Fruit fly (Drosophila melanogaster) whole organism, embryonic: ENCODE measurements around the gene CG5515.
A peak's percentile ranks its signal among the peaks of the same experiment; 100 is the strongest.

Experiments
- Bdp1 ChIP-seq: fragments of 200-800 bp; sonication (Bioruptor generic); optimal IDR thresholded peaks from 3 replicates; lab custom pipeline; 2016; ENCODE audit warnings: missing biosample characterization, missing genetic modification characterization
- CG10959 ChIP-seq: fragments of 200-800 bp; sonication (Bioruptor generic); IDR thresholded peaks from 2 replicates; pipeline ENCODE4 v1.3.6; 2022; ENCODE audit warnings: missing biosample characterization, missing genetic modification characterization
- CG12155 ChIP-seq: fragments of 200-800 bp; sonication (Bioruptor generic); optimal IDR thresholded peaks from 3 replicates; lab custom pipeline; 2016; ENCODE audit warnings: missing biosample characterization, missing genetic modification characterization
- CG13296 ChIP-seq: fragments of 200-800 bp; sonication (Bioruptor generic); optimal IDR thresholded peaks from 3 replicates; lab custom pipeline; 2018; ENCODE audit warnings: missing biosample characterization, mild to moderate bottlenecking, missing genetic modification characterization
- CG14860 ChIP-seq: fragments of 200-800 bp; sonication (Bioruptor generic); IDR thresholded peaks from 3 replicates; pipeline ENCODE4 v1.3.6; 2022; ENCODE audit warnings: missing biosample characterization, missing genetic modification characterization; ENCODE audit not compliant: partially characterized antibody
- CG15073 ChIP-seq: fragments of 200-800 bp; sonication (Bioruptor generic); optimal IDR thresholded peaks from 2 replicates; lab custom pipeline; 2016; ENCODE audit warnings: missing biosample characterization, missing genetic modification characterization
- CG1602 ChIP-seq: fragments of 200-800 bp; sonication (Bioruptor generic); optimal IDR thresholded peaks from 3 replicates; lab custom pipeline; 2016; ENCODE audit warnings: missing biosample characterization, missing genetic modification characterization
- CG1603 ChIP-seq: fragments of 200-800 bp; sonication (Bioruptor generic); optimal IDR thresholded peaks from 2 replicates; lab custom pipeline; 2019; ENCODE audit warnings: missing biosample characterization, mild to moderate bottlenecking, missing genetic modification characterization, moderate library complexity
- CG17829 ChIP-seq: fragments of 200-800 bp; optimal IDR thresholded peaks from 2 replicates; lab custom pipeline; 2019; ENCODE audit warnings: missing biosample characterization, mild to moderate bottlenecking, missing genetic modification characterization, moderate library complexity
- CG18011 ChIP-seq: fragments of 200-800 bp; sonication (Bioruptor generic); optimal IDR thresholded peaks from 2 replicates; lab custom pipeline; 2017; ENCODE audit warnings: missing biosample characterization, missing genetic modification characterization, mild to moderate bottlenecking, moderate library complexity, missing genotype
- CG18619 ChIP-seq: fragments of 200-800 bp; sonication (Bioruptor generic); optimal IDR thresholded peaks from 3 replicates; lab custom pipeline; 2017; ENCODE audit warnings: missing biosample characterization, mild to moderate bottlenecking, missing genetic modification characterization
- CG2678 ChIP-seq: fragments of 200-800 bp; sonication (Bioruptor generic); optimal IDR thresholded peaks from 3 replicates; lab custom pipeline; 2019; ENCODE audit warnings: missing biosample characterization, mild to moderate bottlenecking, missing genetic modification characterization, moderate library complexity
- CG3281 ChIP-seq: fragments of 200-800 bp; sonication (Bioruptor generic); optimal IDR thresholded peaks from 3 replicates; lab custom pipeline; 2017; ENCODE audit warnings: missing biosample characterization, mild to moderate bottlenecking, missing genetic modification characterization
- CG34376 ChIP-seq: fragments of 200-800 bp; sonication (Bioruptor generic); optimal IDR thresholded peaks from 2 replicates; lab custom pipeline; 2018; ENCODE audit warnings: missing biosample characterization, mild to moderate bottlenecking, missing genetic modification characterization
- CG4328 ChIP-seq: fragments of 200-800 bp; sonication (Bioruptor generic); optimal IDR thresholded peaks from 3 replicates; lab custom pipeline; 2017; ENCODE audit warnings: missing biosample characterization, missing genetic modification reagents, missing genetic modification characterization
- CG4707 ChIP-seq: fragments of 200-800 bp; sonication (Bioruptor generic); optimal IDR thresholded peaks from 2 replicates; lab custom pipeline; 2018; ENCODE audit warnings: missing biosample characterization, mild to moderate bottlenecking, missing genetic modification characterization, moderate library complexity
- CG4854 ChIP-seq: fragments of 200-800 bp; sonication (Bioruptor generic); optimal IDR thresholded peaks from 2 replicates; lab custom pipeline; 2016; ENCODE audit warnings: missing biosample characterization, missing genetic modification characterization, inconsistent platforms
- CG6254 ChIP-seq: fragments of 200-800 bp; sonication (Bioruptor generic); optimal IDR thresholded peaks from 3 replicates; lab custom pipeline; 2017; ENCODE audit warnings: mild to moderate bottlenecking, missing biosample characterization, missing genetic modification reagents, missing genetic modification characterization
- CG6765 ChIP-seq: fragments of 200-800 bp; sonication (Bioruptor generic); optimal IDR thresholded peaks from 3 replicates; lab custom pipeline; 2017; ENCODE audit warnings: missing biosample characterization, mild to moderate bottlenecking, missing genetic modification characterization
- CG7357 ChIP-seq: fragments of 200-800 bp; sonication (Bioruptor generic); IDR thresholded peaks from 3 replicates; pipeline ENCODE4 v1.3.6; 2022; ENCODE audit warnings: missing biosample characterization, missing genetic modification characterization
- CTCF ChIP-seq: fragments of 200-800 bp; sonication (Bioruptor generic); optimal IDR thresholded peaks from 2 replicates; lab custom pipeline; 2017; ENCODE audit warnings: missing biosample characterization, mild to moderate bottlenecking, missing genetic modification characterization, moderate library complexity
- D19B ChIP-seq: fragments of 200-800 bp; sonication (Bioruptor generic); optimal IDR thresholded peaks from 2 replicates; lab custom pipeline; 2017; ENCODE audit warnings: missing biosample characterization, mild to moderate bottlenecking, missing genetic modification characterization
- Doc2 ChIP-seq: fragments of 200-800 bp; sonication (Bioruptor generic); IDR thresholded peaks from 2 replicates; pipeline ENCODE4 v1.3.6; 2022; ENCODE audit warnings: missing biosample characterization, missing genetic modification characterization
- Ets97D ChIP-seq: fragments of 200-800 bp; sonication (Bioruptor generic); optimal IDR thresholded peaks from 3 replicates; lab custom pipeline; 2016; ENCODE audit warnings: missing biosample characterization, missing genetic modification characterization
- Hand ChIP-seq: fragments of 200-800 bp; sonication (Bioruptor generic); optimal IDR thresholded peaks from 2 replicates; lab custom pipeline; 2017; ENCODE audit warnings: mild to moderate bottlenecking, missing biosample characterization, missing genetic modification reagents, missing genetic modification characterization
- Lim3 ChIP-seq: fragments of 200-800 bp; sonication (Bioruptor generic); IDR thresholded peaks from 2 replicates; pipeline ENCODE4 v1.3.6; 2022; ENCODE audit warnings: missing biosample characterization, missing genetic modification characterization
- Max ChIP-seq: fragments of 200-800 bp; sonication (Bioruptor generic); optimal IDR thresholded peaks from 2 replicates; lab custom pipeline; 2016; ENCODE audit warnings: missing biosample characterization, mild to moderate bottlenecking, missing genetic modification characterization
- NC2β ChIP-seq: fragments of 200-800 bp; sonication (Bioruptor generic); optimal IDR thresholded peaks from 2 replicates; lab custom pipeline; 2016; ENCODE audit warnings: missing biosample characterization, missing genetic modification characterization
- Nf-YA ChIP-seq: fragments of 200-800 bp; sonication (Bioruptor generic); IDR thresholded peaks from 2 replicates; pipeline ENCODE4 v1.3.6; 2022; ENCODE audit warnings: missing biosample characterization, missing genetic modification characterization
- bbx ChIP-seq: fragments of 200-800 bp; sonication (Bioruptor generic); IDR thresholded peaks from 2 replicates; pipeline ENCODE4 v1.3.6; 2022; ENCODE audit warnings: missing biosample characterization, missing genetic modification characterization; ENCODE audit not compliant: partially characterized antibody
- ci ChIP-seq: fragments of 200-800 bp; sonication (Bioruptor generic); IDR thresholded peaks from 3 replicates; pipeline ENCODE4 v1.3.6; 2022; ENCODE audit warnings: missing biosample characterization, missing genetic modification characterization
- crp ChIP-seq, 2 experiments: fragments of 200-800 bp; sonication (Bioruptor generic); optimal IDR thresholded peaks; 2 replicates in 1 of 2; 3 replicates in 1 of 2; lab custom pipeline; 2017; ENCODE audit warnings: missing biosample characterization in 2 of 2, missing genetic modification characterization in 2 of 2, mild to moderate bottlenecking in 1 of 2, moderate library complexity in 1 of 2
- dpn ChIP-seq, 2 experiments: fragments of 200-800 bp; sonication (Bioruptor generic); optimal IDR thresholded peaks; 3 replicates each; lab custom pipeline; 2016; ENCODE audit warnings: missing biosample characterization in 2 of 2, missing genetic modification characterization in 2 of 2
- ftz-f1 ChIP-seq: fragments of 200-800 bp; sonication (Bioruptor generic); optimal IDR thresholded peaks from 2 replicates; lab custom pipeline; 2016; ENCODE audit warnings: missing biosample characterization, missing genetic modification characterization
- gro ChIP-seq: fragments of 200-800 bp; sonication (Bioruptor generic); optimal IDR thresholded peaks from 2 replicates; lab custom pipeline; 2016; ENCODE audit warnings: missing biosample characterization, missing genetic modification characterization
- insv ChIP-seq, 2 experiments: fragments of 200-800 bp; sonication (Bioruptor generic); optimal IDR thresholded peaks; 3 replicates each; lab custom pipeline; 2016 to 2018; ENCODE audit warnings: missing biosample characterization in 2 of 2, missing genetic modification characterization in 2 of 2
- maf-S ChIP-seq: fragments of 200-800 bp; sonication (Bioruptor generic); optimal IDR thresholded peaks from 2 replicates; lab custom pipeline; 2016; ENCODE audit warnings: missing biosample characterization, missing genetic modification characterization
- mirr ChIP-seq: fragments of 200-800 bp; sonication (Bioruptor generic); optimal IDR thresholded peaks from 3 replicates; lab custom pipeline; 2018; ENCODE audit warnings: missing biosample characterization, mild to moderate bottlenecking, missing genetic modification characterization
- nerfin-1 ChIP-seq: fragments of 200-800 bp; sonication (Bioruptor generic); optimal IDR thresholded peaks from 3 replicates; lab custom pipeline; 2019; ENCODE audit warnings: missing biosample characterization, mild to moderate bottlenecking, missing genetic modification characterization, moderate library complexity
- pan ChIP-seq, 4 experiments: fragments of >200 bp in 3 of 4; fragments of 200-800 bp in 1 of 4; sonication (Bioruptor generic) in 1 of 4; optimal IDR thresholded peaks in 3 of 4; IDR thresholded peaks in 1 of 4; 2 replicates each; pipeline versions ENCODE4 v1.3.6 to Lab custom; 2017 to 2022; ENCODE audit warnings: missing biosample characterization in 2 of 4, missing genetic modification characterization in 2 of 4, mixed read lengths in 1 of 4
- pho ChIP-seq: fragments of 200-800 bp; sonication (Bioruptor generic); optimal IDR thresholded peaks from 2 replicates; lab custom pipeline; 2016; ENCODE audit warnings: missing biosample characterization, missing genetic modification characterization
- ranshi ChIP-seq: fragments of 200-800 bp; sonication (Bioruptor generic); IDR thresholded peaks from 2 replicates; pipeline ENCODE4 v1.3.6; 2022; ENCODE audit warnings: missing biosample characterization, missing genetic modification characterization
- rib ChIP-seq: fragments of 200-800 bp; sonication (Bioruptor generic); IDR thresholded peaks from 2 replicates; pipeline ENCODE4 v1.3.6; 2022; ENCODE audit warnings: missing biosample characterization, missing genetic modification characterization
- salm ChIP-seq: fragments of 200-800 bp; sonication (Bioruptor generic); optimal IDR thresholded peaks from 2 replicates; lab custom pipeline; 2018; ENCODE audit warnings: missing biosample characterization, mild to moderate bottlenecking, missing genetic modification characterization
- sima ChIP-seq: fragments of 200-800 bp; sonication (Bioruptor generic); optimal IDR thresholded peaks from 2 replicates; lab custom pipeline; 2016; ENCODE audit warnings: missing biosample characterization, missing genetic modification characterization
- so ChIP-seq: fragments of 200-800 bp; sonication (Bioruptor generic); IDR thresholded peaks from 3 replicates; pipeline ENCODE4 v1.3.6; 2022; ENCODE audit warnings: missing biosample characterization, missing genetic modification characterization
- stc ChIP-seq: fragments of 200-800 bp; sonication (Bioruptor generic); IDR thresholded peaks from 2 replicates; pipeline ENCODE4 v1.3.6; 2022; ENCODE audit warnings: missing biosample characterization, missing genetic modification characterization
- tna ChIP-seq: fragments of 200-800 bp; sonication (Bioruptor generic); IDR thresholded peaks from 2 replicates; pipeline ENCODE4 v1.3.6; 2022; ENCODE audit warnings: missing biosample characterization, missing genetic modification characterization; ENCODE audit not compliant: partially characterized antibody
- wek ChIP-seq: fragments of 200-800 bp; sonication (Bioruptor generic); optimal IDR thresholded peaks from 3 replicates; lab custom pipeline; 2018; ENCODE audit warnings: missing biosample characterization, mild to moderate bottlenecking, missing genetic modification characterization, moderate library complexity
- zfh1 ChIP-seq: fragments of 200-800 bp; sonication (Bioruptor generic); IDR thresholded peaks from 3 replicates; pipeline ENCODE4 v1.3.6; 2022; ENCODE audit warnings: missing biosample characterization, missing genetic modification characterization

The CG5515 gene

dm6 chr3R:24188619-24189018 lies at the start of gene CG5515 (continued):
- TF ChIP-seq CG18619 (GFP tag; lab: Kevin White, UChicago), result peak; percentile 65
- peak; percentile 80 for TF ChIP-seq CG14860 (GFP tag; lab: Robert Waterston, UW)
- peak; percentile 79; the same call in 1 of the 3 replicates for TF ChIP-seq so (GFP tag; lab: Robert Waterston, UW)
- peak; percentile 76 for TF ChIP-seq Bdp1 (GFP tag; lab: Kevin White, UChicago)
- peak; percentile 60 for TF ChIP-seq CG3281 (GFP tag; lab: Kevin White, UChicago)
- TF ChIP-seq Ets97D (GFP tag; lab: Kevin White, UChicago), result peak; percentile 89
- TF ChIP-seq pan (optimal IDR thresholded peaks at IDR 0.05; lab: Kevin White, UChicago), result no peak
- peak in 1 of 2 experiments; percentile 82 for TF ChIP-seq pan (GFP tag; optimal IDR thresholded peaks at IDR 0.05 in 1 of 2, IDR thresholded peaks at IDR 0.05 in 1 of 2)
- peak; percentile 91 for TF ChIP-seq ci
- no peak for TF ChIP-seq sima (GFP tag; lab: Kevin White, UChicago)
- TF ChIP-seq Nf-YA (GFP tag; lab: Robert Waterston, UW), result peak; percentile 71; the same call in 1 of the 2 replicates
- TF ChIP-seq CG2678 (tag; lab: Kevin White, UChicago), result no peak
- TF ChIP-seq CG13296, result peak; percentile 25
- peak; percentile 81 for TF ChIP-seq tna (GFP tag; lab: Robert Waterston, UW)
- TF ChIP-seq ranshi (GFP tag; lab: Robert Waterston, UW), result peak; percentile 40; the same call in 1 of the 2 replicates
- peak; percentile 71 for TF ChIP-seq Max (GFP tag; lab: Kevin White, UChicago)
- no peak for TF ChIP-seq CG4707 (GFP tag; lab: Kevin White, UChicago)
- TF ChIP-seq CG15073 (GFP tag; lab: Kevin White, UChicago), result no peak
- TF ChIP-seq Doc2 (GFP tag; lab: Robert Waterston, UW), result peak; percentile 75
- TF ChIP-seq salm (tag; lab: Kevin White, UChicago), result no peak
- TF ChIP-seq ftz-f1 (GFP tag; lab: Kevin White, UChicago), result no peak
- TF ChIP-seq pho, result peak; percentile 89
- TF ChIP-seq CG12155, result peak; percentile 70
- TF ChIP-seq CG18011 (GFP tag; lab: Kevin White, UChicago), result peak; percentile 66
- peak; percentile 62; the same call in 1 of the 3 replicates for TF ChIP-seq CG7357 (GFP tag; lab: Robert Waterston, UW)
- TF ChIP-seq nerfin-1 (tag; lab: Kevin White, UChicago), result peak; percentile 73
- peak; percentile 81; the same call in 2 of the 3 replicates for TF ChIP-seq zfh1 (GFP tag; lab: Robert Waterston, UW)
- peak; percentile 99 for TF ChIP-seq wek (GFP tag; lab: Kevin White, UChicago)
- TF ChIP-seq CG1603 (tag; lab: Kevin White, UChicago), result peak; percentile 86
- TF ChIP-seq maf-S (GFP tag; lab: Kevin White, UChicago), result peak; percentile 65
- peak; percentile 12 for TF ChIP-seq D19B
- TF ChIP-seq CG34376 (GFP tag; lab: Kevin White, UChicago), result no peak
- no peak for TF ChIP-seq rib (GFP tag; lab: Robert Waterston, UW)
- no peak for TF ChIP-seq Hand (GFP tag; lab: Kevin White, UChicago)
- peak; percentile 69 for TF ChIP-seq CG1602 (GFP tag; lab: Kevin White, UChicago)
- TF ChIP-seq gro, result peak; percentile 73
- TF ChIP-seq insv (GFP tag; optimal IDR thresholded peaks at IDR 0.05; lab: Kevin White, UChicago), result no peak
- TF ChIP-seq NC2β (GFP tag; lab: Kevin White, UChicago), result peak; percentile 61
- peak; percentile 53 to 91 for TF ChIP-seq crp (GFP tag; optimal IDR thresholded peaks at IDR 0.05; lab: Kevin White, UChicago)
- peak; percentile 62 for TF ChIP-seq mirr (GFP tag; lab: Kevin White, UChicago)
- no peak for TF ChIP-seq CG6765 (GFP tag; lab: Kevin White, UChicago)
- TF ChIP-seq bbx, result peak; percentile 53; the same call in 1 of the 2 replicates
- TF ChIP-seq CG10959 (GFP tag; lab: Robert Waterston, UW), result peak; percentile 61
- TF ChIP-seq CG4328 (GFP tag; lab: Kevin White, UChicago), result no peak
- TF ChIP-seq CTCF, result no peak
- peak; percentile 52 for TF ChIP-seq CG4854
- TF ChIP-seq CG6254 (GFP tag; lab: Kevin White, UChicago), result no peak
- TF ChIP-seq CG17829 (tag; lab: Kevin White, UChicago), result peak; percentile 66
- TF ChIP-seq dpn (GFP tag; optimal IDR thresholded peaks at IDR 0.05; lab: Kevin White, UChicago), result peak in 1 of 2 experiments; percentile 82
- peak; percentile 50; the same call in 1 of the 2 replicates for TF ChIP-seq Lim3
- peak; percentile 69 for TF ChIP-seq stc (GFP tag; lab: Robert Waterston, UW)
